Fruit fly (Drosophila melanogaster) whole organism, embryonic: ENCODE results near the gene Sbp2.
A peak's percentile ranks its signal among the peaks of the same experiment; 100 is the strongest.

Experiments used
- Ada2b ChIP-seq: fragments of 200-800 bp; sonication (Bioruptor generic); IDR thresholded peaks from 2 replicates; pipeline ENCODE4 v1.3.6; 2022; ENCODE audit warnings: missing biosample characterization, missing genetic modification characterization
- Antp ChIP-seq: fragments of 200-800 bp; sonication (Bioruptor generic); optimal IDR thresholded peaks from 3 replicates; lab custom pipeline; 2016; ENCODE audit warnings: missing biosample characterization, missing genetic modification characterization
- Asciz ChIP-seq: fragments of 200-800 bp; sonication (Bioruptor generic); optimal IDR thresholded peaks from 2 replicates; lab custom pipeline; 2017; ENCODE audit warnings: missing biosample characterization, mild to moderate bottlenecking, missing genetic modification characterization, missing genetic modification reagents
- CG10431 ChIP-seq: fragments of 200-800 bp; sonication (Bioruptor generic); optimal IDR thresholded peaks from 3 replicates; lab custom pipeline; 2018; ENCODE audit warnings: missing biosample characterization, mild to moderate bottlenecking, missing genetic modification characterization
- CG11398 ChIP-seq: fragments of 200-800 bp; sonication (Bioruptor generic); optimal IDR thresholded peaks from 2 replicates; lab custom pipeline; 2016; ENCODE audit warnings: missing biosample characterization, missing genetic modification characterization
- CG1233 ChIP-seq: fragments of 200-800 bp; sonication (Bioruptor generic); optimal IDR thresholded peaks from 4 replicates; lab custom pipeline; 2018; ENCODE audit warnings: missing biosample characterization, mild to moderate bottlenecking, missing genetic modification characterization
- CG14014 ChIP-seq: fragments of 200-800 bp; sonication (Bioruptor generic); IDR thresholded peaks from 2 replicates; pipeline ENCODE4 v1.3.6; 2022; ENCODE audit warnings: missing biosample characterization, missing genetic modification characterization
- CG16815 ChIP-seq: fragments of 200-800 bp; sonication (Bioruptor generic); optimal IDR thresholded peaks from 3 replicates; lab custom pipeline; 2017; ENCODE audit warnings: missing biosample characterization, mild to moderate bottlenecking, missing genetic modification characterization
- CG17829 ChIP-seq: fragments of 200-800 bp; optimal IDR thresholded peaks from 2 replicates; lab custom pipeline; 2019; ENCODE audit warnings: missing biosample characterization, mild to moderate bottlenecking, missing genetic modification characterization, moderate library complexity
- CG1792 ChIP-seq: fragments of 200-800 bp; sonication (Bioruptor generic); optimal IDR thresholded peaks from 2 replicates; lab custom pipeline; 2016; ENCODE audit warnings: missing biosample characterization, missing genetic modification characterization
- CG2202 ChIP-seq: fragments of 200-800 bp; sonication (Bioruptor generic); optimal IDR thresholded peaks from 2 replicates; lab custom pipeline; 2018; ENCODE audit warnings: missing biosample characterization, mild to moderate bottlenecking, missing genetic modification characterization
- CG30403 ChIP-seq: fragments of 200-800 bp; sonication (Bioruptor generic); optimal IDR thresholded peaks from 3 replicates; lab custom pipeline; 2016; ENCODE audit warnings: missing biosample characterization, missing genetic modification characterization
- CG4328 ChIP-seq: fragments of 200-800 bp; sonication (Bioruptor generic); optimal IDR thresholded peaks from 3 replicates; lab custom pipeline; 2017; ENCODE audit warnings: missing biosample characterization, missing genetic modification reagents, missing genetic modification characterization
- CG4707 ChIP-seq: fragments of 200-800 bp; sonication (Bioruptor generic); optimal IDR thresholded peaks from 2 replicates; lab custom pipeline; 2018; ENCODE audit warnings: missing biosample characterization, mild to moderate bottlenecking, missing genetic modification characterization, moderate library complexity
- CG5245 ChIP-seq: fragments of 200-800 bp; sonication (Bioruptor generic); optimal IDR thresholded peaks from 3 replicates; lab custom pipeline; 2016; ENCODE audit warnings: missing biosample characterization, missing genetic modification characterization
- CG6854 ChIP-seq: fragments of 200-800 bp; sonication (Bioruptor generic); optimal IDR thresholded peaks from 3 replicates; lab custom pipeline; 2017; ENCODE audit warnings: missing biosample characterization, mild to moderate bottlenecking, missing genetic modification characterization
- CG7987 ChIP-seq: fragments of 200-800 bp; sonication (Bioruptor generic); optimal IDR thresholded peaks from 2 replicates; lab custom pipeline; 2018; ENCODE audit warnings: missing biosample characterization, mild to moderate bottlenecking, missing genetic modification characterization, moderate library complexity
- CG8765 ChIP-seq: fragments of 200-800 bp; sonication (Bioruptor generic); IDR thresholded peaks from 2 replicates; pipeline ENCODE4 v1.3.6; 2022; ENCODE audit warnings: missing biosample characterization, missing genetic modification characterization
- H15 ChIP-seq: fragments of 200-800 bp; sonication (Bioruptor generic); IDR thresholded peaks from 3 replicates; pipeline ENCODE4 v1.3.6; 2022; ENCODE audit warnings: missing biosample characterization, missing genetic modification characterization
- HLH54F ChIP-seq: fragments of 200-800 bp; sonication (Bioruptor generic); optimal IDR thresholded peaks from 3 replicates; lab custom pipeline; 2016; ENCODE audit warnings: missing biosample characterization, missing genetic modification characterization
- Lhr ChIP-seq: fragments of 200-800 bp; sonication (Bioruptor generic); optimal IDR thresholded peaks from 3 replicates; lab custom pipeline; 2017; ENCODE audit warnings: mild to moderate bottlenecking, missing biosample characterization, missing genetic modification reagents, missing genetic modification characterization
- MTF-1 ChIP-seq: fragments of 200-800 bp; sonication (Bioruptor generic); optimal IDR thresholded peaks from 2 replicates; lab custom pipeline; 2018; ENCODE audit warnings: missing biosample characterization, mild to moderate bottlenecking, missing genetic modification characterization, borderline replicate concordance
- Mad ChIP-seq: fragments of 200-800 bp; sonication (Bioruptor generic); optimal IDR thresholded peaks from 2 replicates; lab custom pipeline; 2016; ENCODE audit warnings: missing biosample characterization, missing genetic modification characterization
- Meics ChIP-seq: fragments of 200-800 bp; sonication (Bioruptor generic); optimal IDR thresholded peaks from 2 replicates; lab custom pipeline; 2017; ENCODE audit warnings: missing biosample characterization, mild to moderate bottlenecking, missing genetic modification characterization
- Mes4 ChIP-seq: fragments of 200-800 bp; sonication (Bioruptor generic); optimal IDR thresholded peaks from 2 replicates; lab custom pipeline; 2016; ENCODE audit warnings: missing biosample characterization, missing genetic modification characterization
- Usf ChIP-seq: fragments of 200-800 bp; sonication (Bioruptor generic); optimal IDR thresholded peaks from 2 replicates; lab custom pipeline; 2017; ENCODE audit warnings: missing genotype, missing biosample characterization, missing genetic modification characterization
- amos ChIP-seq: fragments of 200-800 bp; sonication (Bioruptor generic); IDR thresholded peaks from 2 replicates; pipeline ENCODE4 v1.3.6; 2022; ENCODE audit warnings: missing biosample characterization, missing genetic modification characterization; ENCODE audit not compliant: partially characterized antibody
- caup ChIP-seq: fragments of 200-800 bp; sonication (Bioruptor generic); optimal IDR thresholded peaks from 3 replicates; lab custom pipeline; 2017; ENCODE audit warnings: missing biosample characterization, mild to moderate bottlenecking, missing genetic modification characterization, moderate library complexity; ENCODE audit not compliant: severe bottlenecking
- cg ChIP-seq: fragments of 200-800 bp; sonication (Bioruptor generic); optimal IDR thresholded peaks from 3 replicates; lab custom pipeline; 2019; ENCODE audit warnings: missing biosample characterization, mild to moderate bottlenecking, missing genetic modification characterization, moderate library complexity
- chif ChIP-seq, 2 experiments: fragments of 200-800 bp; sonication (Bioruptor generic); optimal IDR thresholded peaks; 3 replicates each; lab custom pipeline; 2016; ENCODE audit warnings: missing biosample characterization in 2 of 2, missing genetic modification characterization in 2 of 2
- chn ChIP-seq: fragments of 200-800 bp; sonication (Bioruptor generic); optimal IDR thresholded peaks from 2 replicates; lab custom pipeline; 2016; ENCODE audit warnings: missing biosample characterization, missing genetic modification characterization
- croc ChIP-seq: fragments of 200-800 bp; sonication (Bioruptor generic); conservative IDR thresholded peaks from 3 replicates; pipeline ENCODE4 v1.3.6; 2022; ENCODE audit warnings: missing biosample characterization, missing genetic modification characterization
- dati ChIP-seq: fragments of 200-800 bp; sonication (Bioruptor generic); IDR thresholded peaks from 2 replicates; pipeline ENCODE4 v1.3.6; 2022; ENCODE audit warnings: missing biosample characterization, missing genetic modification characterization
- fd102C ChIP-seq: fragments of 200-800 bp; sonication (Bioruptor generic); optimal IDR thresholded peaks from 2 replicates; lab custom pipeline; 2018; ENCODE audit warnings: missing biosample characterization, mild to moderate bottlenecking, missing genetic modification characterization, moderate library complexity
- gro ChIP-seq: fragments of 200-800 bp; sonication (Bioruptor generic); optimal IDR thresholded peaks from 2 replicates; lab custom pipeline; 2016; ENCODE audit warnings: missing biosample characterization, missing genetic modification characterization
- h ChIP-seq: fragments of >200 bp; optimal IDR thresholded peaks from 2 replicates; lab custom pipeline; 2017
- jing ChIP-seq: fragments of 200-800 bp; sonication (Bioruptor generic); optimal IDR thresholded peaks from 2 replicates; lab custom pipeline; 2018; ENCODE audit warnings: missing biosample characterization, mild to moderate bottlenecking, missing genetic modification characterization
- lab ChIP-seq: fragments of 200-800 bp; sonication (Bioruptor generic); optimal IDR thresholded peaks from 3 replicates; lab custom pipeline; 2017; ENCODE audit warnings: missing biosample characterization, missing genetic modification characterization, mild to moderate bottlenecking, moderate library complexity, missing genetic modification reagents
- nmo ChIP-seq: fragments of 200-800 bp; sonication (Bioruptor generic); optimal IDR thresholded peaks from 2 replicates; lab custom pipeline; 2018; ENCODE audit warnings: missing biosample characterization, mild to moderate bottlenecking, missing genetic modification characterization, moderate library complexity
- pita ChIP-seq: fragments of 200-800 bp; sonication (Bioruptor generic); optimal IDR thresholded peaks from 2 replicates; lab custom pipeline; 2017; ENCODE audit warnings: missing biosample characterization, mild to moderate bottlenecking, missing genetic modification characterization
- prd ChIP-seq, 3 experiments: fragments of >200 bp in 2 of 3; fragments of 200-800 bp in 1 of 3; sonication (Bioruptor generic) in 1 of 3; optimal IDR thresholded peaks in 2 of 3; IDR thresholded peaks in 1 of 3; 2 replicates in 2 of 3; 3 replicates in 1 of 3; pipeline versions ENCODE4 v1.3.6 to Lab custom; 2017 to 2022; ENCODE audit warnings: missing biosample characterization in 1 of 3, missing genetic modification characterization in 1 of 3
- pzg ChIP-seq: fragments of 200-800 bp; sonication (Bioruptor generic); optimal IDR thresholded peaks from 3 replicates; lab custom pipeline; 2018; ENCODE audit warnings: missing biosample characterization, mild to moderate bottlenecking, missing genetic modification characterization, moderate library complexity
- ro ChIP-seq: fragments of 200-800 bp; sonication (Bioruptor generic); IDR thresholded peaks from 2 replicates; pipeline ENCODE4 v1.3.6; 2022; ENCODE audit warnings: missing biosample characterization, missing genetic modification characterization
- run ChIP-seq: fragments of 200-800 bp; sonication (Bioruptor generic); optimal IDR thresholded peaks from 3 replicates; lab custom pipeline; 2018; ENCODE audit warnings: missing biosample characterization, mild to moderate bottlenecking, missing genetic modification characterization
- sc ChIP-seq, 3 experiments: fragments of >200 bp in 2 of 3; fragments of 200-800 bp in 1 of 3; sonication (Bioruptor generic) in 1 of 3; optimal IDR thresholded peaks; 2 replicates in 2 of 3; 3 replicates in 1 of 3; lab custom pipeline; 2017; ENCODE audit warnings: mild to moderate bottlenecking in 1 of 3, missing biosample characterization in 1 of 3, missing genetic modification characterization in 1 of 3, missing genetic modification reagents in 1 of 3
- shn ChIP-seq: fragments of 200-800 bp; sonication (Bioruptor generic); optimal IDR thresholded peaks from 3 replicates; lab custom pipeline; 2016; ENCODE audit warnings: missing biosample characterization, missing genetic modification characterization
- tgo ChIP-seq: fragments of 200-800 bp; sonication (Bioruptor generic); IDR thresholded peaks from 3 replicates; pipeline ENCODE4 v1.3.6; 2022; ENCODE audit warnings: missing biosample characterization, missing genetic modification characterization
- wor ChIP-seq: fragments of 200-800 bp; sonication (Bioruptor generic); IDR thresholded peaks from 2 replicates; pipeline ENCODE4 v1.3.6; 2022; ENCODE audit warnings: missing biosample characterization, missing genetic modification characterization

The Sbp2 gene

dm6 chr3L:8340264-8341095, 36.5 kb downstream of the Sbp2 start, which contains the start of the genes Prim1 and CG7083 (continued):
- no peak for TF ChIP-seq CG14014 (GFP tag; lab: Robert Waterston, UW)
- no peak for TF ChIP-seq wor (GFP tag; lab: Robert Waterston, UW)
- TF ChIP-seq Mad (GFP tag; lab: Kevin White, UChicago), result peak; percentile 53
- TF ChIP-seq CG11398 (GFP tag; lab: Kevin White, UChicago), result peak; percentile 11
- no peak for TF ChIP-seq CG7987 (GFP tag; lab: Kevin White, UChicago)
- peak; percentile 60 for TF ChIP-seq Antp (GFP tag; lab: Kevin White, UChicago)
- TF ChIP-seq CG4707 (GFP tag; lab: Kevin White, UChicago), result no peak
- no peak for TF ChIP-seq pita (GFP tag; lab: Kevin White, UChicago)
- TF ChIP-seq amos (GFP tag; lab: Robert Waterston, UW), result peak; percentile 13; the same call in 1 of the 2 replicates
- TF ChIP-seq ro (GFP tag; lab: Robert Waterston, UW), result no peak
- no peak for TF ChIP-seq MTF-1 (GFP tag; lab: Kevin White, UChicago)
- TF ChIP-seq H15 (GFP tag; lab: Robert Waterston, UW), result no peak
- TF ChIP-seq cg (GFP tag; lab: Kevin White, UChicago), result no peak
- no peak for TF ChIP-seq run (tag; lab: Kevin White, UChicago)
- TF ChIP-seq chn (GFP tag; lab: Kevin White, UChicago), result peak; percentile 81
- TF ChIP-seq Usf (GFP tag; lab: Kevin White, UChicago), result no peak
- peak; percentile 58 for TF ChIP-seq Meics (GFP tag; lab: Kevin White, UChicago)
- peak; percentile 55 for TF ChIP-seq caup (GFP tag; lab: Kevin White, UChicago)
- no peak for TF ChIP-seq fd102C
- TF ChIP-seq chif (GFP tag; optimal IDR thresholded peaks at IDR 0.05; lab: Kevin White, UChicago), result peak; percentile 51 to 60
- TF ChIP-seq CG1233 (GFP tag; lab: Kevin White, UChicago), result peak; percentile 53
- peak; percentile 68 for TF ChIP-seq CG30403 (GFP tag; lab: Kevin White, UChicago)
- peak; percentile 10 for TF ChIP-seq CG5245 (GFP tag; lab: Kevin White, UChicago)
- peak; percentile 54 for TF ChIP-seq Mes4 (GFP tag; lab: Kevin White, UChicago)
- TF ChIP-seq h, result no peak
- TF ChIP-seq CG6854 (GFP tag; lab: Kevin White, UChicago), result no peak
- TF ChIP-seq gro (GFP tag; lab: Kevin White, UChicago), result peak; percentile 69
- TF ChIP-seq prd (optimal IDR thresholded peaks at IDR 0.05; lab: Kevin White, UChicago), result no peak
- TF ChIP-seq prd (GFP tag; IDR thresholded peaks at IDR 0.05; lab: Robert Waterston, UW), result peak; percentile 59
- TF ChIP-seq dati, result no peak
- peak; percentile 33 for TF ChIP-seq Asciz (GFP tag; lab: Kevin White, UChicago)
- no peak for TF ChIP-seq sc (optimal IDR thresholded peaks at IDR 0.05; lab: Kevin White, UChicago)
- peak; percentile 48 for TF ChIP-seq sc (GFP tag; optimal IDR thresholded peaks at IDR 0.05; lab: Kevin White, UChicago)
- TF ChIP-seq jing (GFP tag; lab: Kevin White, UChicago), result no peak
- peak; percentile 55 for TF ChIP-seq nmo (GFP tag; lab: Kevin White, UChicago)
- TF ChIP-seq Lhr (GFP tag; lab: Kevin White, UChicago), result peak; percentile 26
- no peak for TF ChIP-seq CG16815 (GFP tag; lab: Kevin White, UChicago)
- TF ChIP-seq HLH54F, result peak; percentile 71
- no peak for TF ChIP-seq CG8765
- peak; percentile 24 for TF ChIP-seq CG2202
- TF ChIP-seq CG17829 (tag; lab: Kevin White, UChicago), result peak; percentile 59
- peak; percentile 67 for TF ChIP-seq lab (GFP tag; lab: Kevin White, UChicago)
- peak; percentile 48; the same call in 1 of the 2 replicates for TF ChIP-seq Ada2b (GFP tag; lab: Robert Waterston, UW)
- TF ChIP-seq pzg (GFP tag; lab: Kevin White, UChicago), result peak; percentile 63
- TF ChIP-seq CG1792 (GFP tag; lab: Kevin White, UChicago), result peak; percentile 1
- peak; percentile 30; the same call in 1 of the 3 replicates for TF ChIP-seq tgo (GFP tag; lab: Robert Waterston, UW)
- TF ChIP-seq shn, result peak; percentile 47
- TF ChIP-seq CG4328, result no peak
- no peak for TF ChIP-seq CG10431 (GFP tag; lab: Kevin White, UChicago)
- TF ChIP-seq croc, result no peak
